Worm (Caenorhabditis elegans) whole organism, midembryonic: ENCODE data around the gene nhr-34.

Experiments used
- cog-1 ChIP-seq: sonication (generic microtip); optimal IDR thresholded peaks from 2 replicates; lab custom pipeline; 2016; ENCODE audit warnings: missing genetic modification characterization, missing compliant biosample characterization
- flt-1 ChIP-seq: fragments of 200-800 bp; sonication (Bioruptor generic); IDR thresholded peaks from 2 replicates; pipeline ENCODE4 v1.3.6; 2022; ENCODE audit warnings: missing genetic modification characterization, missing compliant biosample characterization
- med-1 ChIP-seq: sonication (generic microtip); optimal IDR thresholded peaks from 2 replicates; lab custom pipeline; 2017; ENCODE audit warnings: missing genetic modification characterization, mild to moderate bottlenecking, missing compliant biosample characterization, antibody characterized with exemption, missing genetic modification reagents; ENCODE audit not compliant: insufficient read depth
- ztf-23 ChIP-seq: fragments of 200-800 bp; sonication (Bioruptor generic); IDR thresholded peaks from 2 replicates; pipeline ENCODE4 v1.3.6; 2022; ENCODE audit warnings: missing genetic modification reagents, missing genetic modification characterization, missing compliant biosample characterization
- ztf-29 ChIP-seq: fragments of 200-800 bp; sonication (Bioruptor generic); IDR thresholded peaks from 2 replicates; pipeline ENCODE4 v1.3.6; 2022; ENCODE audit warnings: missing genetic modification reagents, missing genetic modification characterization, missing compliant biosample characterization

DNA sequence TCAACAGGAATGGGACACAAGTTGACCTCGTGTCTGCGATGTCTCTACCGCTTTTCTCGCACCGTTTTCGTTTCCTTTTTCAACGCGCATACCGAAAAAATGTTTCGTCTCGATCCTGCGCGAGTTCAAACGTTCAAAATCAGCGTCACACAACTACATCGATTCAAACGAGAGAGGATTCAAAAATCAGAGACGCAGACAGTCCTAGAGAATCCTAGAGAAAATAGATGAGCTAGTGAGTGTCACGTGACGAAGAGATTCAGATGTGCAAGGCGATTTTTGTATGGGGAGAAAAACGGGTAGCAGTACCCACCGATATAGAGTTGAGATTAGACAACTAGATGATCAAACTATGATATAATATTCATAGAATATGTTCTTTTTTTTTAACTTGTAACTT lies 5.5 kb downstream of the nhr-34 start:
- TF ChIP-seq ztf-29 (GFP tag; lab: Robert Waterston, UW), result no peak
- no peak for TF ChIP-seq flt-1 (GFP tag; lab: Robert Waterston, UW)
- TF ChIP-seq cog-1 (tag; lab: Kevin White, UChicago), result no peak
- no peak for TF ChIP-seq ztf-23 (GFP tag; lab: Robert Waterston, UW)
- TF ChIP-seq med-1 (GFP tag; lab: Kevin White, UChicago), result no peak
